Worm (Caenorhabditis elegans) whole organism, late embryonic: Measurements from ENCODE around the gene lea-1.

Source experiments
- C08G9.2 ChIP-seq: sonication (generic microtip); optimal IDR thresholded peaks from 2 replicates; lab custom pipeline; 2016; ENCODE audit warnings: mild to moderate bottlenecking, missing genetic modification characterization, moderate library complexity, missing compliant biosample characterization
- K09A11.1 ChIP-seq: sonication (generic microtip); optimal IDR thresholded peaks from 2 replicates; lab custom pipeline; 2017; ENCODE audit warnings: antibody characterized with exemption, mild to moderate bottlenecking, missing genetic modification characterization, missing compliant biosample characterization; ENCODE audit not compliant: insufficient read depth
- T23F11.4 ChIP-seq: fragments of 200-800 bp; sonication (Bioruptor generic); optimal IDR thresholded peaks from 2 replicates; lab custom pipeline; 2018; ENCODE audit warnings: mild to moderate bottlenecking, missing genetic modification characterization, missing compliant biosample characterization
- Y22D7AL.16 ChIP-seq: sonication (generic microtip); optimal IDR thresholded peaks from 2 replicates; lab custom pipeline; 2016; ENCODE audit warnings: missing genetic modification characterization, missing compliant biosample characterization
- ama-1 ChIP-seq: fragments of 150-350 bp; optimal IDR thresholded peaks from 2 replicates; lab custom pipeline; 2014
- ceh-14 ChIP-seq: sonication (generic microtip); optimal IDR thresholded peaks from 2 replicates; lab custom pipeline; 2016; ENCODE audit warnings: missing genotype, missing genetic modification characterization, missing compliant biosample characterization
- ceh-18 ChIP-seq: sonication (generic microtip); optimal IDR thresholded peaks from 2 replicates; lab custom pipeline; 2016; ENCODE audit warnings: missing genetic modification characterization, missing compliant biosample characterization
- ceh-19 ChIP-seq: fragments of 200-800 bp; sonication (Bioruptor generic); optimal IDR thresholded peaks from 2 replicates; lab custom pipeline; 2018; ENCODE audit warnings: mild to moderate bottlenecking, missing genetic modification characterization, missing compliant biosample characterization
- ceh-22 ChIP-seq: sonication (generic microtip); optimal IDR thresholded peaks from 2 replicates; lab custom pipeline; 2017; ENCODE audit warnings: missing biosample characterization, missing genetic modification characterization
- ceh-24 ChIP-seq: sonication (generic microtip); optimal IDR thresholded peaks from 2 replicates; lab custom pipeline; 2016; ENCODE audit warnings: mild to moderate bottlenecking, missing genetic modification characterization, missing compliant biosample characterization
- ceh-31 ChIP-seq: sonication (generic microtip); optimal IDR thresholded peaks from 2 replicates; lab custom pipeline; 2016; ENCODE audit warnings: missing genetic modification characterization, missing compliant biosample characterization
- ceh-34 ChIP-seq: sonication (generic microtip); optimal IDR thresholded peaks from 2 replicates; lab custom pipeline; 2016; ENCODE audit warnings: mild to moderate bottlenecking, missing genetic modification characterization, missing compliant biosample characterization
- ceh-48 ChIP-seq: sonication (generic microtip); optimal IDR thresholded peaks from 2 replicates; lab custom pipeline; 2016; ENCODE audit warnings: missing genetic modification characterization, inconsistent platforms, missing compliant biosample characterization
- ceh-6 ChIP-seq: fragments of 200-800 bp; sonication (Bioruptor generic); optimal IDR thresholded peaks from 2 replicates; lab custom pipeline; 2018; ENCODE audit warnings: mild to moderate bottlenecking, missing genetic modification characterization, missing compliant biosample characterization
- ceh-9 ChIP-seq: sonication (generic microtip); optimal IDR thresholded peaks from 2 replicates; lab custom pipeline; 2016; ENCODE audit warnings: mild to moderate bottlenecking, missing genetic modification characterization, inconsistent platforms, missing compliant biosample characterization
- che-1 ChIP-seq: sonication (generic microtip); optimal IDR thresholded peaks from 2 replicates; lab custom pipeline; 2016; ENCODE audit warnings: mild to moderate bottlenecking, missing genetic modification characterization, missing compliant biosample characterization
- dmd-4 ChIP-seq: sonication (generic microtip); optimal IDR thresholded peaks from 2 replicates; lab custom pipeline; 2016; ENCODE audit warnings: borderline replicate concordance, missing genetic modification characterization, missing compliant biosample characterization
- elt-2 ChIP-seq: sonication (generic microtip); optimal IDR thresholded peaks from 2 replicates; lab custom pipeline; 2016; ENCODE audit warnings: missing genetic modification reagents, missing genetic modification characterization, missing compliant biosample characterization
- elt-4 ChIP-seq: sonication (generic microtip); optimal IDR thresholded peaks from 2 replicates; lab custom pipeline; 2016; ENCODE audit warnings: missing genetic modification characterization, missing compliant biosample characterization
- eyg-1 ChIP-seq: sonication (generic microtip); optimal IDR thresholded peaks from 2 replicates; lab custom pipeline; 2016; ENCODE audit warnings: missing genotype, missing genetic modification characterization, missing compliant biosample characterization
- fax-1 ChIP-seq: sonication (generic microtip); optimal IDR thresholded peaks from 2 replicates; lab custom pipeline; 2016; ENCODE audit warnings: missing genotype, missing genetic modification characterization, missing compliant biosample characterization
- gmeb-2 ChIP-seq: sonication (generic microtip); optimal IDR thresholded peaks from 2 replicates; lab custom pipeline; 2016; ENCODE audit warnings: missing genetic modification characterization, inconsistent platforms, missing compliant biosample characterization
- hlh-13 ChIP-seq: fragments of 200-800 bp; sonication (Bioruptor generic); optimal IDR thresholded peaks from 2 replicates; lab custom pipeline; 2018; ENCODE audit warnings: mild to moderate bottlenecking, missing genetic modification characterization, missing compliant biosample characterization
- hlh-6 ChIP-seq: sonication (generic microtip); optimal IDR thresholded peaks from 2 replicates; lab custom pipeline; 2016; ENCODE audit warnings: missing genotype, missing genetic modification characterization, missing compliant biosample characterization
- hlh-8 ChIP-seq: sonication (generic microtip); optimal IDR thresholded peaks from 2 replicates; lab custom pipeline; 2016; ENCODE audit warnings: missing genotype, missing genetic modification characterization, missing compliant biosample characterization
- mec-3 ChIP-seq: sonication (generic microtip); optimal IDR thresholded peaks from 2 replicates; lab custom pipeline; 2016; ENCODE audit warnings: borderline replicate concordance, missing genetic modification characterization, missing compliant biosample characterization
- nfya-1 ChIP-seq: sonication (generic microtip); optimal IDR thresholded peaks from 2 replicates; lab custom pipeline; 2017; ENCODE audit warnings: missing genetic modification characterization, mild to moderate bottlenecking, missing compliant biosample characterization, antibody characterized with exemption, moderate library complexity
- nhr-232 ChIP-seq: sonication (generic microtip); optimal IDR thresholded peaks from 2 replicates; lab custom pipeline; 2016; ENCODE audit warnings: missing genetic modification characterization, missing compliant biosample characterization
- npax-4 ChIP-seq: sonication (generic microtip); optimal IDR thresholded peaks from 2 replicates; lab custom pipeline; 2016; ENCODE audit warnings: missing genetic modification characterization, missing compliant biosample characterization
- odd-2 ChIP-seq: sonication (generic microtip); optimal IDR thresholded peaks from 2 replicates; lab custom pipeline; 2017; ENCODE audit warnings: antibody characterized with exemption, mild to moderate bottlenecking, missing genetic modification characterization, missing compliant biosample characterization
- pat-9 ChIP-seq: fragments of 200-800 bp; sonication (Bioruptor generic); optimal IDR thresholded peaks from 2 replicates; lab custom pipeline; 2018; ENCODE audit warnings: mild to moderate bottlenecking, missing genetic modification characterization, moderate library complexity, missing compliant biosample characterization
- pha-4 ChIP-seq: fragments of 150-350 bp; optimal IDR thresholded peaks from 2 replicates; lab custom pipeline; 2018; ENCODE audit warnings: missing biosample characterization, missing genetic modification reagents, missing genetic modification characterization
- pqm-1 ChIP-seq: sonication (generic microtip); optimal IDR thresholded peaks from 2 replicates; lab custom pipeline; 2016; ENCODE audit warnings: missing genetic modification characterization, missing compliant biosample characterization
- pros-1 ChIP-seq: fragments of 150-350 bp; optimal IDR thresholded peaks from 2 replicates; lab custom pipeline; 2014; ENCODE audit warnings: missing biosample characterization, missing genetic modification reagents, missing genetic modification characterization
- ref-2 ChIP-seq: sonication (generic microtip); optimal IDR thresholded peaks from 2 replicates; lab custom pipeline; 2016; ENCODE audit warnings: missing genetic modification characterization, missing compliant biosample characterization
- sdc-2 ChIP-seq: sonication (generic microtip); optimal IDR thresholded peaks from 2 replicates; lab custom pipeline; 2016; ENCODE audit warnings: missing genotype, missing genetic modification characterization, missing compliant biosample characterization
- sox-2 ChIP-seq: fragments of 200-800 bp; sonication (Bioruptor generic); IDR thresholded peaks from 2 replicates; pipeline ENCODE4 v1.3.6; 2022; ENCODE audit warnings: missing genetic modification reagents, missing genetic modification characterization, missing compliant biosample characterization
- tbx-2 ChIP-seq: sonication (generic microtip); optimal IDR thresholded peaks from 2 replicates; lab custom pipeline; 2016; ENCODE audit warnings: missing genetic modification characterization, missing compliant biosample characterization
- tbx-7 ChIP-seq: sonication (generic microtip); optimal IDR thresholded peaks from 2 replicates; lab custom pipeline; 2016; ENCODE audit warnings: missing genotype, missing genetic modification characterization, missing compliant biosample characterization
- unc-42 ChIP-seq: sonication (generic microtip); optimal IDR thresholded peaks from 2 replicates; lab custom pipeline; 2016; ENCODE audit warnings: missing genotype, missing genetic modification characterization, missing compliant biosample characterization
- unc-55 ChIP-seq: sonication (generic microtip); optimal IDR thresholded peaks from 2 replicates; lab custom pipeline; 2017; ENCODE audit warnings: missing biosample characterization, missing genetic modification reagents, missing genetic modification characterization
- ztf-16 ChIP-seq: sonication (generic microtip); optimal IDR thresholded peaks from 2 replicates; lab custom pipeline; 2017; ENCODE audit warnings: missing genetic modification characterization, missing compliant biosample characterization

Gene lea-1

DNA sequence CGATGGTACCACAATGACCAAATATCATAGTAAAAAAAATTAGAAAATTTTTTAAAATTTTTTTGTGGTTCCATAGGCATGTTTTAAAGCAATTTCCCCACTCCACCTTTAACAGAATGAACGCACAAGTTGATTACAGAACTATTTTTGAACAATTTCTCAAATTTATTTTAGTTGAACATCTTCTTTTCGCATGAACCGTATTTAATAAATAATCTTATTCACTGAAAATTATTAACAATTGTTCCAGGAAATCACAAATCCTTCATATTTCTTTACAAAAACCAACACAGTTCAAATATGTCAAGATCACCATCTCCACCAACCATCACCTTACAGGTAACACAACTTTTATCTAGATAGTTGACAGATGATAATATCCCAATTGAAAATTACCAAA, at the start of gene lea-1:
Gene lea-1 (plus strand): TSS at position 301 of the 400 bp plus-strand sequence.
- TF ChIP-seq ceh-48 (tag; lab: Kevin White, UChicago), result no peak

- TF ChIP-seq odd-2 (tag; lab: Kevin White, UChicago) (no peak), elt-4 (tag; lab: Kevin White, UChicago) (no peak), pqm-1 (tag; lab: Kevin White, UChicago) (no peak), ceh-34 (tag; lab: Kevin White, UChicago) (no peak), tbx-2 (tag; lab: Kevin White, UChicago) (no peak), npax-4 (tag; lab: Kevin White, UChicago) (no peak), nfya-1 (tag; lab: Kevin White, UChicago) (no peak), sox-2 (GFP tag; lab: Robert Waterston, UW) (no peak), ceh-31 (tag; lab: Kevin White, UChicago) (no peak), pha-4 (tag; lab: Kevin White, UChicago) (no peak), ztf-16 (no peak), fax-1 (tag; lab: Kevin White, UChicago) (no peak), ceh-6 (GFP tag; lab: Kevin White, UChicago) (no peak), K09A11.1 (tag; lab: Kevin White, UChicago) (no peak), dmd-4 (no peak), pros-1 (tag; lab: Kevin White, UChicago) (no peak)
These were observed 49.3 kb upstream of the lea-1 start, which contains the start of gene madf-4 for ce11 chrV:9962394-9962793. Gene madf-4 (minus strand): TSS chrV:9962494.

DNA sequence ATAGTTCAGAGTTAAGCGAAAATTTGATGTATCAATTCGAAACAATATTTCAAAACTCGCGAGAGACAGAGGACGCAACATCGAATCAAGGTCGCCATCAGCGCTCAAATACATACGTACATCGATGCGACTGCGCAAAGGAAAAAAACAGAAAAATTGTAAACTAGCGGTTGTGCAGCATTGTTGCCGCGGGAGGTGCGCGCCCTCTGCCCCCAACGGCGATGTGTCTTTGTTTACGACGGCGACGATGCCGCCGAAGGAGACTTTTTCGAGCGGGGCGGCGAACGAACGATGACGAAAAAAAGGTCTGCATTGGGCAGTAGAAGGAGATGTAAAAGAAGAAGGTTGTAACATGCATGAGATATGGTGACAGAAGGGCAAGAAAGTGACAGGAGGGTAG, 48.8 kb upstream of the lea-1 start:
- TF ChIP-seq che-1 (tag; lab: Kevin White, UChicago), result no peak
- no peak for TF ChIP-seq elt-4 (tag; lab: Kevin White, UChicago)
- TF ChIP-seq C08G9.2, result no peak
- no peak for TF ChIP-seq ceh-18 (tag; lab: Kevin White, UChicago)
- TF ChIP-seq sdc-2 (tag; lab: Kevin White, UChicago), result no peak
- no peak for TF ChIP-seq nhr-232 (tag; lab: Kevin White, UChicago)
- no peak for TF ChIP-seq tbx-7 (tag; lab: Kevin White, UChicago)
- TF ChIP-seq gmeb-2 (tag; lab: Kevin White, UChicago), result no peak

DNA sequence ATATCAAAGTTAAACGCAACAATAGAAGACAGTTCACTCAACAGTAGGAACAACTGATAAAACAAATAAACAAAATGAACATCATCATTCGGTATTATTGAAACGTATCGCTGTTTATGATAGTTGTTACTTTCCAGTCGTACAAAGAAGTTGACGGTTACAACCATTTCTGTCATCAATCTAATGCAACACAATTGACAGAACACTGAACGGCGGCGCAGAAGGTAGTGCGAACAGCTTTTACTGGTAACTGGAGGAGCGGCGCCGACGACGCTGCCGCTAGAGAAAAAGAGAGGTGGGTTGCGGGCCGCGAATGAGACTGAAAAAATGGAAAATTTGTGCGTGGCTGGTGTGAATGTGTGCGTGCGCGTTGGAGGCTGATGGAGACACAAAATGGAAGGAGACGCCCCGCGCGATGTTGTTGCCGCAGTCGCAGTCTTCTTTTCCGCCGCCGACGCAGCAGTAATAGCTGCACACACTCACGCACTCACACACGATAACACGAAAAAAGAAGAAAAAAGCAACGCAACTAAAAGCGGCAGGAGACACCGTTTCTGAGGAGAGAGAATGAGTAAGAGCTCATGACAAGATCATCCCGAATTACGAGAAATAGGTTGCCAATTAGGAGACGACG, 47.5 kb upstream of the lea-1 start:
- TF ChIP-seq unc-42 (tag; lab: Kevin White, UChicago) (peak; percentile 21), hlh-6 (tag; lab: Kevin White, UChicago) (peak; percentile 48), ceh-31 (tag; lab: Kevin White, UChicago) (peak; percentile 28), ref-2 (tag; lab: Kevin White, UChicago) (peak; percentile 16), K09A11.1 (tag; lab: Kevin White, UChicago) (no peak), ceh-14 (tag; lab: Kevin White, UChicago) (peak; percentile 26), ceh-19 (GFP tag; lab: Kevin White, UChicago) (no peak)
- TF ChIP-seq, all 69 proteins: peak for 5

ce11 chrV:9965891-9966290, 45.8 kb upstream of the lea-1 start:
- TF ChIP-seq T23F11.4 (no peak), unc-42 (tag; lab: Kevin White, UChicago) (peak; percentile 4)

DNA sequence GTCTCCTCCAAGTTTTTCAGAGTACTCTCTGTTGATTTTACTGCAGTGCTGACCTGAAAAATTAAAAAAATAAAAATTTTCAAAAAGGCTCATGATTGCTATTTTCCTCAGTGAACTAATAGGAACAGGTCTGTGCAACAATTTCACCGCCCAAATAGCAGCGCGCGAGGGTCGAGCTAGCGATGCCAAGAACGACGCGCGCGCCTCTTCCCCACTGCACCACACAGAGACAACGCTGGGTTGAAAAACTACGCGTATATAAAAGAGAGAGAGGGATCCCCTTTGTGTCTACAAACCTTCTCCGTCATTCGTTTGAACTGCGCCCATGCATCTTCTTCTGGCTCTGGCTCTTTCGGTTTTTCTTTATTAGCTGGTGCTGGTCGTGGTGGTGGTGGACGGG, 41.6 kb upstream of the lea-1 start:
- TF ChIP-seq ama-1 (lab: Kevin White, UChicago) (no peak), unc-55 (GFP tag; lab: Kevin White, UChicago) (no peak), ceh-18 (tag; lab: Kevin White, UChicago) (peak; percentile 89), ceh-22 (no peak), eyg-1 (tag; lab: Kevin White, UChicago) (peak; percentile 81), hlh-6 (tag; lab: Kevin White, UChicago) (peak; percentile 95), mec-3 (tag; lab: Kevin White, UChicago) (peak; percentile 69), ceh-24 (tag; lab: Kevin White, UChicago) (peak; percentile 68), hlh-13 (GFP tag; lab: Kevin White, UChicago) (peak; percentile 90), elt-2 (peak; percentile 93), hlh-8 (tag; lab: Kevin White, UChicago) (peak; percentile 79), ceh-9 (peak; percentile 90), Y22D7AL.16 (tag; lab: Kevin White, UChicago) (peak; percentile 87), pat-9 (tag; lab: Kevin White, UChicago) (peak; percentile 95)
